Fruit fly (Drosophila melanogaster) whole organism, embryonic: ENCODE measurements around the gene Pex3.

ENCODE experiments used
- BEAF-32 ChIP-seq: fragments of 200-800 bp; sonication (Bioruptor generic); optimal IDR thresholded peaks from 3 replicates; lab custom pipeline; 2017; ENCODE audit warnings: missing biosample characterization, missing genetic modification characterization, mild to moderate bottlenecking, moderate library complexity, missing genetic modification reagents
- CG12744 ChIP-seq: fragments of 200-800 bp; sonication (Bioruptor generic); optimal IDR thresholded peaks from 2 replicates; lab custom pipeline; 2016; ENCODE audit warnings: missing biosample characterization, missing genetic modification characterization
- CG31365 ChIP-seq: fragments of 200-800 bp; sonication (Bioruptor generic); optimal IDR thresholded peaks from 2 replicates; lab custom pipeline; 2018; ENCODE audit warnings: missing biosample characterization, mild to moderate bottlenecking, missing genetic modification characterization
- Hr3 ChIP-seq: fragments of 200-800 bp; sonication (Bioruptor generic); optimal IDR thresholded peaks from 3 replicates; lab custom pipeline; 2016; ENCODE audit warnings: missing biosample characterization, missing genetic modification characterization
- shn ChIP-seq: fragments of 200-800 bp; sonication (Bioruptor generic); optimal IDR thresholded peaks from 3 replicates; lab custom pipeline; 2016; ENCODE audit warnings: missing biosample characterization, missing genetic modification characterization

- TF ChIP-seq CG31365 = no peak
- TF ChIP-seq Hr3 = no peak
- no peak for TF ChIP-seq BEAF-32 (GFP tag; lab: Kevin White, UChicago)
- no peak for TF ChIP-seq CG12744 (GFP tag; lab: Kevin White, UChicago)
- no peak for TF ChIP-seq shn (GFP tag; lab: Kevin White, UChicago)
Measured at dm6 chr3L:15121272-15121671, 22.9 kb upstream of the Pex3 start, which contains the start of gene CG32847.
